Fruit fly (Drosophila melanogaster): Measurements from ENCODE around the gene Meltrin.

DNA sequence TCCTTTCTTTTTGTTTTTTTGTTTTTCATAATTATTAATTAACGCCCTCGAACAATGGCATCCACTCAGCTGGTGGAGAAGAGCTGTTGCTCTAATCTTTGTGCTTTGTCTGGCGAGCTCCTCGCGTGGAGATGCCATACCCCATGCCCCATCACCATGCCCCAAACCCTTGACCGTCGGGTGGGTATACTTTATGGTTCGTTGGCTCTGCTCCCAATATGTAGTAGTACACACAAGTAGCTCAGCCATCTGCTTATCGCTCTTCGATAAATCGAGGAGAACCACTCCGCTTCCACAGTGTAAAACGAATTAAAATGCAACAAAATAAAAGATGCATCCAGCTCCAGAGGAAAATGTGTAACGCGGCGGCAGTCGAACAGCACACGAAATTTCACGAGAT is 7.0 kb downstream of the Meltrin start:
- TF ChIP-seq Sin3A (optimal IDR thresholded peaks at IDR 0.05) (no peak), CG10959 (GFP tag; IDR thresholded peaks at IDR 0.05) (no peak), CG32767 (GFP tag; IDR thresholded peaks at IDR 0.05) (no peak), Dp (GFP tag; optimal IDR thresholded peaks at IDR 0.05) (no peak), CG42726 (GFP tag; IDR thresholded peaks at IDR 0.05; ENCODE audit: partially characterized antibody) (no peak)

Data from whole organism, embryonic.